Fruit fly (Drosophila melanogaster) whole organism, wandering third instar larva: ENCODE data around the gene CG14312.

Source experiments
- Abd-B ChIP-seq: fragments of >200 bp; optimal IDR thresholded peaks from 2 replicates; lab custom pipeline; 2017; ENCODE audit warnings: missing biosample characterization, missing genetic modification characterization
- CG32264 ChIP-seq: fragments of 200-800 bp; sonication (Bioruptor generic); optimal IDR thresholded peaks from 2 replicates; lab custom pipeline; 2016; ENCODE audit warnings: missing biosample characterization, missing genetic modification characterization
- CG9705 ChIP-seq: fragments of 200-800 bp; sonication (Bioruptor generic); optimal IDR thresholded peaks from 2 replicates; lab custom pipeline; 2018; ENCODE audit warnings: missing biosample characterization, mild to moderate bottlenecking, missing genetic modification characterization
- CrebA ChIP-seq: fragments of 200-800 bp; sonication (Bioruptor generic); optimal IDR thresholded peaks from 2 replicates; lab custom pipeline; 2016; ENCODE audit warnings: missing biosample characterization, mild to moderate bottlenecking, missing genetic modification characterization, borderline replicate concordance
- Dfd ChIP-seq: fragments of >200 bp; optimal IDR thresholded peaks from 2 replicates; lab custom pipeline; 2017; ENCODE audit warnings: missing biosample characterization, missing genetic modification characterization
- Dif ChIP-seq: fragments of 200-275, 200-300 bp; sonication (Bioruptor generic); optimal IDR thresholded peaks from 2 replicates; lab custom pipeline; 2018; ENCODE audit warnings: missing biosample characterization, missing genetic modification characterization; ENCODE audit not compliant: partially characterized antibody
- GATAd ChIP-seq: sonication (Bioruptor generic); optimal IDR thresholded peaks from 2 replicates; lab custom pipeline; 2016; ENCODE audit warnings: missing biosample characterization, missing genetic modification characterization
- HLH106 ChIP-seq: fragments of 200-800 bp; optimal IDR thresholded peaks from 3 replicates; lab custom pipeline; 2019; ENCODE audit warnings: missing biosample characterization, mild to moderate bottlenecking, missing genetic modification characterization, moderate library complexity
- Hnf4 ChIP-seq: fragments of 200-800 bp; sonication (Bioruptor generic); optimal IDR thresholded peaks from 2 replicates; lab custom pipeline; 2016; ENCODE audit warnings: missing biosample characterization, mild to moderate bottlenecking, missing genetic modification characterization
- Hr78 ChIP-seq: fragments of >200 bp; optimal IDR thresholded peaks from 2 replicates; lab custom pipeline; 2017; ENCODE audit warnings: missing biosample characterization, missing genetic modification characterization
- Hr83 ChIP-seq: fragments of 200-300 bp; sonication (Bioruptor generic); optimal IDR thresholded peaks from 2 replicates; lab custom pipeline; 2016; ENCODE audit warnings: missing biosample characterization, mild to moderate bottlenecking, missing genetic modification characterization, moderate library complexity; ENCODE audit not compliant: poor library complexity, severe bottlenecking
- Jra ChIP-seq: sonication (Bioruptor generic); optimal IDR thresholded peaks from 2 replicates; lab custom pipeline; 2016; ENCODE audit warnings: missing biosample characterization, missing genetic modification characterization
- Mio ChIP-seq: sonication (Bioruptor generic); optimal IDR thresholded peaks from 2 replicates; lab custom pipeline; 2016; ENCODE audit warnings: missing biosample characterization, missing genetic modification characterization
- OdsH ChIP-seq: fragments of 200-800 bp; sonication (Bioruptor generic); optimal IDR thresholded peaks from 2 replicates; lab custom pipeline; 2016; ENCODE audit warnings: missing biosample characterization, mild to moderate bottlenecking, missing genetic modification characterization
- Rel ChIP-seq, 2 experiments: fragments of 200-800 bp; sonication (Bioruptor generic) in 1 of 2; optimal IDR thresholded peaks; 2 replicates in 1 of 2; 3 replicates in 1 of 2; lab custom pipeline; 2016 to 2019; ENCODE audit warnings: mild to moderate bottlenecking in 2 of 2, missing biosample characterization in 2 of 2, missing genetic modification characterization in 2 of 2, moderate library complexity in 1 of 2
- Sp1 ChIP-seq: fragments of 200-800 bp; sonication (Bioruptor generic); optimal IDR thresholded peaks from 3 replicates; lab custom pipeline; 2019; ENCODE audit warnings: missing biosample characterization, mild to moderate bottlenecking, missing genetic modification characterization, moderate library complexity
- Vsx2 ChIP-seq: fragments of 200-300, 225-300 bp; sonication (Bioruptor generic); optimal IDR thresholded peaks from 2 replicates; lab custom pipeline; 2018; ENCODE audit warnings: missing biosample characterization, missing genetic modification characterization; ENCODE audit not compliant: partially characterized antibody
- br ChIP-seq: fragments of 200-800 bp; sonication (Bioruptor generic); optimal IDR thresholded peaks from 2 replicates; lab custom pipeline; 2016; ENCODE audit warnings: missing biosample characterization, missing genetic modification characterization
- dl ChIP-seq, 2 experiments: fragments of 175-275, 200-275 bp in 1 of 2; fragments of 200-275 bp in 1 of 2; sonication (Bioruptor generic); optimal IDR thresholded peaks; lab custom pipeline; 2018; ENCODE audit warnings: mild to moderate bottlenecking in 2 of 2, missing biosample characterization in 2 of 2, missing genetic modification characterization in 2 of 2, moderate library complexity in 2 of 2; ENCODE audit not compliant: partially characterized antibody in 2 of 2, insufficient read depth in 1 of 2
- dmrt93B ChIP-seq: fragments of 200-800 bp; sonication (Bioruptor generic); optimal IDR thresholded peaks from 2 replicates; lab custom pipeline; 2018; ENCODE audit warnings: missing biosample characterization, mild to moderate bottlenecking, missing genetic modification characterization
- ey ChIP-seq: fragments of 200-800 bp; sonication (Bioruptor generic); optimal IDR thresholded peaks from 2 replicates; lab custom pipeline; 2016; ENCODE audit warnings: missing biosample characterization, missing genetic modification characterization
- foxo ChIP-seq, 2 experiments: fragments of 200-800 bp; sonication (Bioruptor generic); optimal IDR thresholded peaks; 2 replicates in 1 of 2; 3 replicates in 1 of 2; lab custom pipeline; 2016 to 2017; ENCODE audit warnings: missing biosample characterization in 2 of 2, missing genetic modification characterization in 2 of 2
- fru ChIP-seq: fragments of 200-800 bp; sonication (Bioruptor generic); optimal IDR thresholded peaks from 3 replicates; lab custom pipeline; 2016; ENCODE audit warnings: missing biosample characterization, mild to moderate bottlenecking, missing genetic modification characterization
- h ChIP-seq: fragments of 200-800 bp; sonication (Bioruptor generic); optimal IDR thresholded peaks from 3 replicates; lab custom pipeline; 2016; ENCODE audit warnings: missing biosample characterization, mild to moderate bottlenecking, missing genetic modification characterization
- jim ChIP-seq: fragments of 175-275, 200-325 bp; sonication (Bioruptor generic); optimal IDR thresholded peaks from 2 replicates; lab custom pipeline; 2016; ENCODE audit warnings: missing biosample characterization, mild to moderate bottlenecking, missing genetic modification characterization
- lola ChIP-seq: fragments of >200 bp; optimal IDR thresholded peaks from 2 replicates; lab custom pipeline; 2017; ENCODE audit warnings: missing biosample characterization, missing genetic modification characterization
- pan ChIP-seq: fragments of >200 bp; optimal IDR thresholded peaks from 2 replicates; lab custom pipeline; 2017
- psq ChIP-seq: fragments of 200-800 bp; sonication (Bioruptor generic); optimal IDR thresholded peaks from 3 replicates; lab custom pipeline; 2017; ENCODE audit warnings: missing biosample characterization, mild to moderate bottlenecking, missing genetic modification characterization, moderate library complexity
- rgr ChIP-seq: fragments of 200-800 bp; sonication (Bioruptor generic); optimal IDR thresholded peaks from 3 replicates; lab custom pipeline; 2016; ENCODE audit warnings: missing biosample characterization, mild to moderate bottlenecking, missing genetic modification characterization
- sage ChIP-seq: fragments of 200-800 bp; sonication (Bioruptor generic); optimal IDR thresholded peaks from 2 replicates; lab custom pipeline; 2016; ENCODE audit warnings: missing biosample characterization, mild to moderate bottlenecking, missing genetic modification characterization
- sv ChIP-seq: fragments of 200-800 bp; sonication (Bioruptor generic); optimal IDR thresholded peaks from 3 replicates; lab custom pipeline; 2016; ENCODE audit warnings: missing biosample characterization, missing genetic modification characterization
- tai ChIP-seq: sonication (Bioruptor generic); optimal IDR thresholded peaks from 2 replicates; lab custom pipeline; 2016; ENCODE audit warnings: missing biosample characterization, missing genetic modification characterization
- woc ChIP-seq: sonication (Bioruptor generic); optimal IDR thresholded peaks from 2 replicates; lab custom pipeline; 2016; ENCODE audit warnings: missing biosample characterization, mild to moderate bottlenecking, missing genetic modification characterization

CG14312 gene

DNA sequence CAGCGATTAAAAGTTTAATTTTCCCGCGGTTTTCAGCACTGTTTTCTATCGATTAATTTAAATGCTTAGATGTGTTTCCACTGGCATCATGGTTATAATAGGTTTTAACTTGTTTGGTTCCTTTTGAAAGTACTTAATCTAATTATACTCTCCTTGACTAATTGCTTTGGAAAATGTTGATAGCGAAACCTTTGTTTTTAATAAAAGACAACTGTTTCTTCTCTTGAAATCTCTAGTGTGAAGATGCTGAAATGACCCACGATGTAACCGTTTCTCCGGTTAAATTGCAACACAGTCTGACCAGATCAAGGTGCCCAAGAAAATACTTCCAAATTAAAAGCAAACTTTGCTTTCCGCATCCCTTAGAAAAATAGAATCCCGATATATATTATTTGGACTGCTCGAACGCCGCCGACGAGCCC lies 15.6 kb upstream of the CG14312 start, which contains the start of gene Dlc90F (continued):
- TF ChIP-seq HLH106 (tag; lab: Kevin White, UChicago): peak; percentile 78
- peak; percentile 44 for TF ChIP-seq br
- TF ChIP-seq Abd-B (GFP tag; lab: Kevin White, UChicago): no peak
- TF ChIP-seq CrebA: no peak
- TF ChIP-seq foxo (GFP tag; optimal IDR thresholded peaks at IDR 0.05; lab: Kevin White, UChicago): no peak
- TF ChIP-seq Hr78 (GFP tag; lab: Kevin White, UChicago): no peak

DNA sequence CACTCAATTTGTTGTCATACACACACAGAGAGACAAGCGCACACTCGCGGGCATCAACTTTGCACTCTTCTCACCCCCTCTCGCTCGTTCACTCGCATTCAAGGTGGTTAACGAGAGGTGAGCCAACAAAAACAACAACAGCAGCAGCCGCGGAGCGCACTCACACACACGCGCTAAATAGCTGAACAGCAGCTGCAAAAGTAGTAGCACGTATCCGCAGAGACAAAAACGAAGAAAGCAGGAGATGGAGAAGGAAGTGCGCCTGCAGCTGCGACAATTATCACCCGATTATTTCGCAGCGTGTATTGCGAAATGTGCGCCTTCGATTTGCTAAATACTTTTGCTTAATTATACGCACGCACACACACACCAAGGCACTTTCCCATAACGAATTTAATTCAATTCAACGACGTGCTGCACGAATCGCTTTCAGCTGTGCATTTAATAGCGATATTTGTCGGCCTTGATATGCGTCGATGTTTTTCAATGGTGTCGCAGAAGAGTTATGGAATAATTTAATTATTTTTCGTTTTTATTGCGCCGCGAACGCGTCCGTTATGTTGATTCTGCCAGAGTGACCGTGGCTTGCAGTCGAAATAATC lies 15.1 kb upstream of the CG14312 start:
- TF ChIP-seq psq (GFP tag; lab: Kevin White, UChicago): peak; percentile 6
- peak; percentile 2 for TF ChIP-seq GATAd (GFP tag; lab: Kevin White, UChicago)
- TF ChIP-seq jim (GFP tag; lab: Kevin White, UChicago): peak; percentile 89
- TF ChIP-seq dl (GFP tag; optimal IDR thresholded peaks at IDR 0.05; lab: Kevin White, UChicago; ENCODE audit: insufficient read depth in 1 of 2, partially characterized antibody in 2 of 2): peak in 1 of 2 experiments; percentile 29
- peak; percentile 56 for TF ChIP-seq h (GFP tag; lab: Kevin White, UChicago)
- TF ChIP-seq Dif: peak; percentile 42
- peak; percentile 58 for TF ChIP-seq Hnf4 (GFP tag; lab: Kevin White, UChicago)
- TF ChIP-seq CG9705 (GFP tag; lab: Kevin White, UChicago): no peak
- no peak for TF ChIP-seq tai
- peak; percentile 34 for TF ChIP-seq sage (GFP tag; lab: Kevin White, UChicago)
- no peak for TF ChIP-seq woc (GFP tag; lab: Kevin White, UChicago)
- TF ChIP-seq Vsx2 (GFP tag; lab: Kevin White, UChicago): no peak
- TF ChIP-seq Dfd: no peak
- peak; percentile 41 for TF ChIP-seq ey (GFP tag; lab: Kevin White, UChicago)
- TF ChIP-seq CrebA: no peak
- no peak for TF ChIP-seq dmrt93B
- TF ChIP-seq sv (GFP tag; lab: Kevin White, UChicago): no peak
- TF ChIP-seq OdsH (GFP tag; lab: Kevin White, UChicago): peak; percentile 32
- peak; percentile 59 for TF ChIP-seq rgr
- no peak for TF ChIP-seq pan (lab: Kevin White, UChicago)
- TF ChIP-seq br: peak; percentile 55
- peak; percentile 23 for TF ChIP-seq fru (GFP tag; lab: Kevin White, UChicago)
- TF ChIP-seq Hr83 (GFP tag; lab: Kevin White, UChicago): peak; percentile 97
- TF ChIP-seq Mio (GFP tag; lab: Kevin White, UChicago): peak; percentile 63
- no peak for TF ChIP-seq lola
- TF ChIP-seq Rel (GFP tag; optimal IDR thresholded peaks at IDR 0.05; lab: Kevin White, UChicago): peak; percentile 68
- TF ChIP-seq Rel (tag; optimal IDR thresholded peaks at IDR 0.05; lab: Kevin White, UChicago): peak; percentile 10
- no peak for TF ChIP-seq Abd-B (GFP tag; lab: Kevin White, UChicago)
- no peak for TF ChIP-seq Sp1
- TF ChIP-seq Jra: peak; percentile 87
- peak; percentile 27 for TF ChIP-seq HLH106 (tag; lab: Kevin White, UChicago)
- TF ChIP-seq foxo (GFP tag; optimal IDR thresholded peaks at IDR 0.05; lab: Kevin White, UChicago): peak in 1 of 2 experiments; percentile 37
- no peak for TF ChIP-seq Hr78 (GFP tag; lab: Kevin White, UChicago)
- TF ChIP-seq, all 38 proteins: peak for 19

DNA sequence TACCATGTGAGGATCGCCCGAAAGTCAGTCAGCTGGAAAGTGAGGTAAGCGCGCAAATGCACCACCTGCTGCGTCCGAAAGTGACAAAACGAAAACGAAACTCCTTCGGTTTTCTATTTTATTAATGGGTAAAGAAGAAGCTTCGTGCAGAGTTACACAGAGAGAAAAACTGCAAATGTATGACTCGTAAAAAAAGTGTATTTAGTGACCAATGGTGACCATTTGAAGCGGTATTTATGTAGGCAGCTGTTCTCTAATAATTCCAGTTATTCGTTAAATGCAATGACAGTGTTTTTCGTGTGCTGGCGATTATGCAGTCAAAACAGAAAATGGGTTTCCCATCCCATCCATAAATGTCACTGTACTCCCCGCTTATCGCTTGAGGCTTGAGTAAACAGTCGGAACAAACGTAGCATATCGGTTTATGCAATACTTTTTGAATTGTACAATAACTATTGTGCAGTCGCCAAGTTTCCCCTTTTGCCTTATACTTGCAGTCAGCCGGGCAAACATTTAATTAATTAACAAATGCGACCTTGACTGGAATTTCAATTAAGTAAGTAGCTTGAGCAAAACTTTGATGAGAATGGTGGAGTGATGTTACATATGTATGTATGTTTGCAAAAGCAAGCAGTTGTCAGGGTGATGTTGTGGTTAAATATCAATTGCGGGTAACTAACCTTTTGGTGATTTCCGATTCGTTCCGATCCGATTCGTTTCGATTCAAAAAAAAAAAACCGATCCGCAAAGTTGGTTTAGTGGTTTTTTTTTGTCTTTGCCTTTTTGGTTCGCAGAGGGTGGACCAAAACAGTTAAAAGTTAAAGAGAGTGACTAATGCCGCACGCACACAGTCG lies 14.3 kb upstream of the CG14312 start:
- TF ChIP-seq Rel (GFP tag; optimal IDR thresholded peaks at IDR 0.05; lab: Kevin White, UChicago) (no peak), Rel (tag; optimal IDR thresholded peaks at IDR 0.05; lab: Kevin White, UChicago) (peak; percentile 92), Dfd (no peak), sv (GFP tag; lab: Kevin White, UChicago) (no peak), CG32264 (GFP tag; lab: Kevin White, UChicago) (peak; percentile 18), Abd-B (GFP tag; lab: Kevin White, UChicago) (no peak), sage (GFP tag; lab: Kevin White, UChicago) (no peak), fru (GFP tag; lab: Kevin White, UChicago) (no peak), Sp1 (no peak), Vsx2 (GFP tag; lab: Kevin White, UChicago) (no peak)
